Fruit fly (Drosophila melanogaster) whole organism, prepupa: Measurements from ENCODE around the gene CG31275.

Experiments used
- CG10669 ChIP-seq: fragments of 200-800 bp; sonication (Bioruptor generic); optimal IDR thresholded peaks from 3 replicates; lab custom pipeline; 2018; ENCODE audit warnings: missing biosample characterization, mild to moderate bottlenecking, missing genetic modification characterization, moderate library complexity
- CG16779 ChIP-seq: fragments of 200-800 bp; sonication (Bioruptor generic); optimal IDR thresholded peaks from 3 replicates; lab custom pipeline; 2017; ENCODE audit warnings: missing biosample characterization, mild to moderate bottlenecking, missing genetic modification characterization
- CG9139 ChIP-seq: fragments of 200-800 bp; sonication (Bioruptor generic); optimal IDR thresholded peaks from 3 replicates; lab custom pipeline; 2017; ENCODE audit warnings: missing biosample characterization, mild to moderate bottlenecking, missing genetic modification characterization
- Sox14 ChIP-seq: fragments of 200-800 bp; sonication (Bioruptor generic); optimal IDR thresholded peaks from 3 replicates; lab custom pipeline; 2016; ENCODE audit warnings: missing biosample characterization, missing genetic modification characterization
- cyc ChIP-seq: fragments of 200-800 bp; sonication (Bioruptor generic); optimal IDR thresholded peaks from 3 replicates; lab custom pipeline; 2016; ENCODE audit warnings: missing biosample characterization, missing genetic modification characterization
- dsx ChIP-seq: fragments of 200-800 bp; optimal IDR thresholded peaks from 3 replicates; lab custom pipeline; 2019; ENCODE audit warnings: missing biosample characterization, mild to moderate bottlenecking, missing genetic modification characterization, moderate library complexity; ENCODE audit not compliant: poor library complexity, severe bottlenecking

Gene CG31275

DNA sequence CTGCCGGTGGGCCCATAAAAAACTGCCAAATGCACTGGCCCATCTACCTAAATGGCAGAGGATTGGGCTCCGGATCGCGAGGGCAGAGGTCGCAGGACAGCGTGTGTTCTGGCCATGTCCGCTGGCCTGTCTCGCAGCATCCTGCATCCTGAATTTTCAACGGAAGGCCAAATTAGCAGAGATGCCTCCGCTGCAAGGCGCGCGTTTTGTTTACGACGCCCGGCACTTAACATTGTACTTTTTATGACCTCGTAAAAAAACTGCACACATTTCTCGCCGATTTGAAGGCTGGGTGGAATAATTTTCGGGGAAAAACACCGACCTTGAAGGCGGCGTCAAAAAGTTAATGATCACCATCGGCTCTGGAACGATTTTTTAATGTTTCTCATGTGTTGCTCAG is 50.2 kb downstream of the CG31275 start:
- no peak for TF ChIP-seq cyc
- TF ChIP-seq CG16779 (tag; lab: Kevin White, UChicago) = no peak
- no peak for TF ChIP-seq dsx (GFP tag; lab: Kevin White, UChicago)
- TF ChIP-seq CG9139 (GFP tag; lab: Kevin White, UChicago) = no peak
- TF ChIP-seq CG10669 (GFP tag; lab: Kevin White, UChicago) = no peak
- no peak for TF ChIP-seq Sox14 (GFP tag; lab: Kevin White, UChicago)
